Worm (Caenorhabditis elegans) whole organism, L4 larva: ENCODE results near the gene F15G9.2.

Experiments used
- F10B5.3 ChIP-seq: sonication (generic microtip); optimal IDR thresholded peaks from 2 replicates; lab custom pipeline; 2016; ENCODE audit warnings: mild to moderate bottlenecking, missing genetic modification characterization, missing compliant biosample characterization
- attf-4 ChIP-seq: sonication (generic microtip); optimal IDR thresholded peaks from 3 replicates; lab custom pipeline; 2017; ENCODE audit warnings: missing biosample characterization, missing genetic modification characterization
- lsy-2 ChIP-seq, 2 experiments: fragments of 150-350 bp in 1 of 2; sonication (generic microtip) in 1 of 2; optimal IDR thresholded peaks; 2 replicates each; lab custom pipeline; 2014 to 2017; ENCODE audit warnings: missing biosample characterization in 2 of 2, missing genetic modification characterization in 2 of 2
- mes-2 ChIP-seq: sonication (generic microtip); optimal IDR thresholded peaks from 2 replicates; lab custom pipeline; 2016; ENCODE audit warnings: missing genotype, mild to moderate bottlenecking, missing genetic modification characterization, missing compliant biosample characterization; ENCODE audit not compliant: poor library complexity, severe bottlenecking
- nhr-237 ChIP-seq: sonication (generic microtip); optimal IDR thresholded peaks from 2 replicates; lab custom pipeline; 2017; ENCODE audit warnings: missing biosample characterization, missing genetic modification characterization
- nhr-6 ChIP-seq: fragments of 150-350 bp; optimal IDR thresholded peaks from 2 replicates; lab custom pipeline; 2014; ENCODE audit warnings: missing biosample characterization, missing genetic modification characterization
- skn-1 ChIP-seq: fragments of 150-350 bp; optimal IDR thresholded peaks from 2 replicates; lab custom pipeline; 2014; ENCODE audit warnings: missing biosample characterization, missing genetic modification characterization
- unc-130 ChIP-seq: sonication (generic microtip); optimal IDR thresholded peaks from 2 replicates; lab custom pipeline; 2016; ENCODE audit warnings: missing genetic modification reagents, missing genetic modification characterization, missing compliant biosample characterization
- unc-62 ChIP-seq, 3 experiments: fragments of 150-350 bp in 1 of 3; sonication (generic microtip); optimal IDR thresholded peaks in 2 of 3; peaks in 1 of 3; 1 replicate in 1 of 3; 2 replicates in 2 of 3; lab custom pipeline; 2014 to 2017; ENCODE audit warnings: missing biosample characterization in 3 of 3, missing genetic modification characterization in 3 of 3, missing genetic modification reagents in 3 of 3, missing genotype in 1 of 3
- ztf-11 ChIP-seq: fragments of 150-350 bp; optimal IDR thresholded peaks from 2 replicates; lab custom pipeline; 2014; ENCODE audit warnings: missing biosample characterization, missing genetic modification characterization

ce11 chrX:9705257-9706035 lies 8.1 kb downstream of the F15G9.2 start:
- no peak for TF ChIP-seq lsy-2 (tag; optimal IDR thresholded peaks at IDR 0.05; lab: Kevin White, UChicago)
- no peak for TF ChIP-seq ztf-11 (tag; lab: Kevin White, UChicago)
- TF ChIP-seq F10B5.3 (tag; lab: Kevin White, UChicago) = no peak
- TF ChIP-seq mes-2 = no peak
- TF ChIP-seq skn-1 (tag; lab: Kevin White, UChicago) = no peak
- TF ChIP-seq unc-130 = no peak
- peak in 1 of 2 experiments; percentile 77 for TF ChIP-seq unc-62 (GFP tag; optimal IDR thresholded peaks at IDR 0.05 in 1 of 2; lab: Kevin White, UChicago)
- no peak for TF ChIP-seq unc-62 (tag; optimal IDR thresholded peaks at IDR 0.05; lab: Kevin White, UChicago)
- TF ChIP-seq nhr-6 (tag; lab: Kevin White, UChicago) = no peak
- no peak for TF ChIP-seq nhr-237 (tag; lab: Kevin White, UChicago)
- TF ChIP-seq attf-4 = no peak
